Fruit fly (Drosophila melanogaster) whole organism, embryonic: Measurements from ENCODE around the gene yellow-e3.
A peak's percentile ranks its signal among the peaks of the same experiment; 100 is the strongest.

Source experiments
- Bdp1 ChIP-seq: fragments of 200-800 bp; sonication (Bioruptor generic); optimal IDR thresholded peaks from 3 replicates; lab custom pipeline; 2016; ENCODE audit warnings: missing biosample characterization, missing genetic modification characterization
- Bteb2 ChIP-seq: fragments of 200-800 bp; sonication (Bioruptor generic); optimal IDR thresholded peaks from 2 replicates; lab custom pipeline; 2016; ENCODE audit warnings: missing biosample characterization, missing genetic modification characterization
- CG10147 ChIP-seq: fragments of 200-800 bp; sonication (Bioruptor generic); optimal IDR thresholded peaks from 2 replicates; lab custom pipeline; 2019; ENCODE audit warnings: missing biosample characterization, mild to moderate bottlenecking, missing genetic modification characterization, moderate library complexity
- CG11504 ChIP-seq: fragments of 200-800 bp; sonication (Bioruptor generic); optimal IDR thresholded peaks from 3 replicates; lab custom pipeline; 2019; ENCODE audit warnings: missing biosample characterization, mild to moderate bottlenecking, missing genetic modification characterization, moderate library complexity
- CG11695 ChIP-seq: fragments of 200-800 bp; sonication (Bioruptor generic); IDR thresholded peaks from 3 replicates; pipeline ENCODE4 v1.3.6; 2022; ENCODE audit warnings: missing biosample characterization, missing genetic modification characterization
- CG12236 ChIP-seq: fragments of 200-800 bp; sonication (Bioruptor generic); optimal IDR thresholded peaks from 2 replicates; lab custom pipeline; 2016; ENCODE audit warnings: missing biosample characterization, missing genetic modification characterization
- CG12942 ChIP-seq: fragments of 200-800 bp; sonication (Bioruptor generic); optimal IDR thresholded peaks from 3 replicates; lab custom pipeline; 2016; ENCODE audit warnings: missing biosample characterization, missing genetic modification characterization
- CG14014 ChIP-seq: fragments of 200-800 bp; sonication (Bioruptor generic); IDR thresholded peaks from 2 replicates; pipeline ENCODE4 v1.3.6; 2022; ENCODE audit warnings: missing biosample characterization, missing genetic modification characterization
- CG15696 ChIP-seq: fragments of 200-800 bp; sonication (Bioruptor generic); optimal IDR thresholded peaks from 2 replicates; lab custom pipeline; 2019; ENCODE audit warnings: missing biosample characterization, mild to moderate bottlenecking, missing genetic modification characterization, moderate library complexity
- CG17385 ChIP-seq: fragments of 200-800 bp; sonication (Bioruptor generic); optimal IDR thresholded peaks from 3 replicates; lab custom pipeline; 2018; ENCODE audit warnings: missing biosample characterization, mild to moderate bottlenecking, missing genetic modification characterization
- CG17829 ChIP-seq: fragments of 200-800 bp; optimal IDR thresholded peaks from 2 replicates; lab custom pipeline; 2019; ENCODE audit warnings: missing biosample characterization, mild to moderate bottlenecking, missing genetic modification characterization, moderate library complexity
- CG2202 ChIP-seq: fragments of 200-800 bp; sonication (Bioruptor generic); optimal IDR thresholded peaks from 2 replicates; lab custom pipeline; 2018; ENCODE audit warnings: missing biosample characterization, mild to moderate bottlenecking, missing genetic modification characterization
- CG30403 ChIP-seq: fragments of 200-800 bp; sonication (Bioruptor generic); optimal IDR thresholded peaks from 3 replicates; lab custom pipeline; 2016; ENCODE audit warnings: missing biosample characterization, missing genetic modification characterization
- CG31388 ChIP-seq: fragments of 200-800 bp; sonication (Bioruptor generic); optimal IDR thresholded peaks from 2 replicates; lab custom pipeline; 2016; ENCODE audit warnings: missing biosample characterization, missing genetic modification characterization
- CG32767 ChIP-seq: fragments of 200-800 bp; sonication (Bioruptor generic); IDR thresholded peaks from 2 replicates; pipeline ENCODE4 v1.3.6; 2022; ENCODE audit warnings: missing biosample characterization, missing genetic modification characterization
- CG9727 ChIP-seq: fragments of 200-800 bp; sonication (Bioruptor generic); optimal IDR thresholded peaks from 3 replicates; lab custom pipeline; 2017; ENCODE audit warnings: missing biosample characterization, mild to moderate bottlenecking, missing genetic modification characterization
- CoRest ChIP-seq: fragments of 200-800 bp; sonication (Bioruptor generic); optimal IDR thresholded peaks from 3 replicates; lab custom pipeline; 2018; ENCODE audit warnings: missing biosample characterization, mild to moderate bottlenecking, missing genetic modification characterization, moderate library complexity
- Eip74EF ChIP-seq, 2 experiments: fragments of 200-800 bp in 1 of 2; fragments of >200 bp in 1 of 2; sonication (Bioruptor generic) in 1 of 2; optimal IDR thresholded peaks; 2 replicates each; lab custom pipeline; 2017 to 2019; ENCODE audit warnings: missing biosample characterization in 2 of 2, missing genetic modification characterization in 2 of 2, mild to moderate bottlenecking in 1 of 2, moderate library complexity in 1 of 2
- H2.0 ChIP-seq: fragments of 200-800 bp; sonication (Bioruptor generic); IDR thresholded peaks from 2 replicates; pipeline ENCODE4 v1.3.6; 2022; ENCODE audit warnings: missing biosample characterization, missing genetic modification characterization
- Hr3 ChIP-seq: fragments of 200-800 bp; sonication (Bioruptor generic); optimal IDR thresholded peaks from 3 replicates; lab custom pipeline; 2016; ENCODE audit warnings: missing biosample characterization, missing genetic modification characterization
- Meics ChIP-seq: fragments of 200-800 bp; sonication (Bioruptor generic); optimal IDR thresholded peaks from 2 replicates; lab custom pipeline; 2017; ENCODE audit warnings: missing biosample characterization, mild to moderate bottlenecking, missing genetic modification characterization
- NC2α ChIP-seq: fragments of 200-800 bp; sonication (Bioruptor generic); optimal IDR thresholded peaks from 2 replicates; lab custom pipeline; 2016; ENCODE audit warnings: missing biosample characterization, missing genetic modification characterization
- NK7.1 ChIP-seq: fragments of 200-800 bp; sonication (Bioruptor generic); optimal IDR thresholded peaks from 3 replicates; lab custom pipeline; 2016; ENCODE audit warnings: missing biosample characterization, missing genetic modification characterization
- Neu2 ChIP-seq: fragments of 200-800 bp; sonication (Bioruptor generic); optimal IDR thresholded peaks from 3 replicates; lab custom pipeline; 2016; ENCODE audit warnings: missing biosample characterization, missing genetic modification characterization, borderline replicate concordance
- Nf-YB ChIP-seq: fragments of 200-800 bp; sonication (Bioruptor generic); optimal IDR thresholded peaks from 3 replicates; lab custom pipeline; 2019; ENCODE audit warnings: missing biosample characterization, mild to moderate bottlenecking, missing genetic modification characterization, moderate library complexity
- Sox100B ChIP-seq: fragments of 200-800 bp; sonication (Bioruptor generic); optimal IDR thresholded peaks from 3 replicates; lab custom pipeline; 2018; ENCODE audit warnings: missing biosample characterization, mild to moderate bottlenecking, missing genetic modification characterization
- Sry-β ChIP-seq: fragments of 200-800 bp; sonication (Bioruptor generic); optimal IDR thresholded peaks from 2 replicates; lab custom pipeline; 2018; ENCODE audit warnings: missing biosample characterization, mild to moderate bottlenecking, missing genetic modification characterization, moderate library complexity
- Ssrp ChIP-seq: fragments of 200-800 bp; sonication (Bioruptor generic); optimal IDR thresholded peaks from 2 replicates; lab custom pipeline; 2018; ENCODE audit warnings: missing biosample characterization, mild to moderate bottlenecking, missing genetic modification characterization, moderate library complexity
- br ChIP-seq: fragments of >200 bp; optimal IDR thresholded peaks from 2 replicates; lab custom pipeline; 2017
- crol ChIP-seq: fragments of 200-800 bp; sonication (Bioruptor generic); IDR thresholded peaks from 2 replicates; pipeline ENCODE4 v1.3.6; 2022; ENCODE audit warnings: missing biosample characterization, missing genetic modification characterization
- crp ChIP-seq, 2 experiments: fragments of 200-800 bp; sonication (Bioruptor generic); optimal IDR thresholded peaks; 2 replicates in 1 of 2; 3 replicates in 1 of 2; lab custom pipeline; 2017; ENCODE audit warnings: missing biosample characterization in 2 of 2, missing genetic modification characterization in 2 of 2, mild to moderate bottlenecking in 1 of 2, moderate library complexity in 1 of 2
- cwo ChIP-seq: fragments of 200-800 bp; sonication (Bioruptor generic); optimal IDR thresholded peaks from 3 replicates; lab custom pipeline; 2017; ENCODE audit warnings: missing biosample characterization, missing genetic modification characterization, mild to moderate bottlenecking, moderate library complexity, missing genetic modification reagents
- ewg ChIP-seq: fragments of 200-800 bp; sonication (Bioruptor generic); optimal IDR thresholded peaks from 3 replicates; lab custom pipeline; 2017; ENCODE audit warnings: mild to moderate bottlenecking, missing biosample characterization, missing genetic modification reagents, missing genetic modification characterization
- gsb-n ChIP-seq: fragments of 200-800 bp; sonication (Bioruptor generic); optimal IDR thresholded peaks from 3 replicates; lab custom pipeline; 2018; ENCODE audit warnings: missing biosample characterization, mild to moderate bottlenecking, missing genetic modification characterization
- ind ChIP-seq: fragments of 200-800 bp; sonication (Bioruptor generic); optimal IDR thresholded peaks from 3 replicates; lab custom pipeline; 2016; ENCODE audit warnings: missing biosample characterization, missing genetic modification characterization
- jigr1 ChIP-seq: fragments of 200-800 bp; sonication (Bioruptor generic); IDR thresholded peaks from 3 replicates; pipeline ENCODE4 v1.3.6; 2022; ENCODE audit warnings: missing biosample characterization, missing genetic modification characterization
- lola ChIP-seq, 3 experiments: fragments of >200 bp in 2 of 3; fragments of 200-800 bp in 1 of 3; sonication (Bioruptor generic) in 1 of 3; optimal IDR thresholded peaks; 2 replicates each; lab custom pipeline; 2017 to 2019; ENCODE audit warnings: missing biosample characterization in 3 of 3, missing genetic modification characterization in 3 of 3, mild to moderate bottlenecking in 1 of 3, moderate library complexity in 1 of 3
- mam ChIP-seq: fragments of 200-800 bp; sonication (Bioruptor generic); optimal IDR thresholded peaks from 3 replicates; lab custom pipeline; 2016; ENCODE audit warnings: missing biosample characterization, missing genetic modification characterization
- nau ChIP-seq: fragments of 200-800 bp; sonication (Bioruptor generic); optimal IDR thresholded peaks from 3 replicates; lab custom pipeline; 2017; ENCODE audit warnings: missing biosample characterization, mild to moderate bottlenecking, missing genetic modification characterization, missing genetic modification reagents
- onecut ChIP-seq: fragments of 200-800 bp; sonication (Bioruptor generic); IDR thresholded peaks from 2 replicates; pipeline ENCODE4 v1.3.6; 2022; ENCODE audit warnings: missing biosample characterization, missing genetic modification characterization
- phol ChIP-seq: fragments of 200-800 bp; sonication (Bioruptor generic); optimal IDR thresholded peaks from 3 replicates; lab custom pipeline; 2018; ENCODE audit warnings: missing biosample characterization, mild to moderate bottlenecking, missing genetic modification characterization, moderate library complexity
- pum ChIP-seq: fragments of 200-800 bp; sonication (Bioruptor generic); optimal IDR thresholded peaks from 2 replicates; lab custom pipeline; 2016; ENCODE audit warnings: missing biosample characterization, missing genetic modification characterization
- ro ChIP-seq: fragments of 200-800 bp; sonication (Bioruptor generic); IDR thresholded peaks from 2 replicates; pipeline ENCODE4 v1.3.6; 2022; ENCODE audit warnings: missing biosample characterization, missing genetic modification characterization
- row ChIP-seq: fragments of 200-800 bp; sonication (Bioruptor generic); IDR thresholded peaks from 3 replicates; pipeline ENCODE4 v1.3.6; 2022; ENCODE audit warnings: missing biosample characterization, missing genetic modification characterization
- sisA ChIP-seq: fragments of 200-800 bp; sonication (Bioruptor generic); IDR thresholded peaks from 2 replicates; pipeline ENCODE4 v1.3.6; 2022; ENCODE audit warnings: missing biosample characterization, missing genetic modification characterization
- tin ChIP-seq: fragments of 200-800 bp; sonication (Bioruptor generic); optimal IDR thresholded peaks from 3 replicates; lab custom pipeline; 2016; ENCODE audit warnings: missing biosample characterization, missing genetic modification characterization
- twi ChIP-seq: fragments of 200-800 bp; optimal IDR thresholded peaks from 2 replicates; lab custom pipeline; 2019; ENCODE audit warnings: missing biosample characterization, mild to moderate bottlenecking, missing genetic modification characterization, moderate library complexity
- vfl ChIP-seq: fragments of 200-800 bp; sonication (Bioruptor generic); optimal IDR thresholded peaks from 2 replicates; lab custom pipeline; 2016; ENCODE audit warnings: missing biosample characterization, missing genetic modification characterization
- wor ChIP-seq: fragments of 200-800 bp; sonication (Bioruptor generic); IDR thresholded peaks from 2 replicates; pipeline ENCODE4 v1.3.6; 2022; ENCODE audit warnings: missing biosample characterization, missing genetic modification characterization
- zen2 ChIP-seq: fragments of 200-800 bp; sonication (Bioruptor generic); IDR thresholded peaks from 3 replicates; pipeline ENCODE4 v1.3.6; 2022; ENCODE audit warnings: missing biosample characterization, missing genetic modification characterization; ENCODE audit not compliant: partially characterized antibody

The yellow-e3 gene

dm6 chr3R:13452851-13453255 is 48.2 kb upstream of the yellow-e3 start (continued):
- TF ChIP-seq zen2 (GFP tag; lab: Robert Waterston, UW) (no peak), CG11504 (tag; lab: Kevin White, UChicago) (peak; percentile 90), CG14014 (peak; percentile 59), br (lab: Kevin White, UChicago) (no peak), Neu2 (GFP tag; lab: Kevin White, UChicago) (no peak), vfl (GFP tag; lab: Kevin White, UChicago) (peak; percentile 58), CG31388 (GFP tag; lab: Kevin White, UChicago) (peak; percentile 20), cwo (GFP tag; lab: Kevin White, UChicago) (peak; percentile 57), onecut (GFP tag; lab: Robert Waterston, UW) (peak; percentile 54), CG17385 (GFP tag; lab: Kevin White, UChicago) (peak; percentile 74), CG15696 (tag; lab: Kevin White, UChicago) (peak; percentile 52), CG17829 (peak; percentile 83), CG30403 (peak; percentile 91), NC2α (peak; percentile 17), row (GFP tag; lab: Robert Waterston, UW) (peak; percentile 73), ro (GFP tag; lab: Robert Waterston, UW) (no peak), nau (GFP tag; lab: Kevin White, UChicago) (peak; percentile 69), Bteb2 (peak; percentile 21), NK7.1 (GFP tag; lab: Kevin White, UChicago) (peak; percentile 35), Eip74EF (GFP tag; optimal IDR thresholded peaks at IDR 0.05; lab: Kevin White, UChicago) (peak in 1 of 2 experiments; percentile 73), Ssrp (tag; lab: Kevin White, UChicago) (peak; percentile 78), Meics (GFP tag; lab: Kevin White, UChicago) (peak; percentile 86), pum (GFP tag; lab: Kevin White, UChicago) (peak; percentile 45), sisA (GFP tag; lab: Robert Waterston, UW) (peak; percentile 55), CG12942 (GFP tag; lab: Kevin White, UChicago) (peak; percentile 62), phol (tag; lab: Kevin White, UChicago) (peak; percentile 90), tin (peak; percentile 68), H2.0 (peak; percentile 51; the same call in 1 of the 2 replicates), CG32767 (0 out of 2 replicates have a peak, but pooled peaks have one; percentile 43), Hr3 (peak; percentile 73), crol (GFP tag; lab: Robert Waterston, UW) (no peak), Bdp1 (peak; percentile 18), CG2202 (tag; lab: Kevin White, UChicago) (peak; percentile 55), twi (peak; percentile 57), CG9727 (GFP tag; lab: Kevin White, UChicago) (peak; percentile 88), CG10147 (GFP tag; lab: Kevin White, UChicago) (peak; percentile 88), Sox100B (GFP tag; lab: Kevin White, UChicago) (peak; percentile 87), gsb-n (tag; lab: Kevin White, UChicago) (peak; percentile 68), Nf-YB (peak; percentile 66), mam (GFP tag; lab: Kevin White, UChicago) (peak; percentile 68), CG12236 (peak; percentile 42), Sry-β (GFP tag; lab: Kevin White, UChicago) (peak; percentile 4), wor (no peak), lola (GFP tag; optimal IDR thresholded peaks at IDR 0.05; lab: Kevin White, UChicago) (peak in 1 of 3 experiments; percentile 86), crp (GFP tag; optimal IDR thresholded peaks at IDR 0.05; lab: Kevin White, UChicago) (peak in 1 of 2 experiments; percentile 39), ind (GFP tag; lab: Kevin White, UChicago) (peak; percentile 75), jigr1 (GFP tag; lab: Robert Waterston, UW) (peak; percentile 56; the same call in 1 of the 3 replicates), CG11695 (GFP tag; lab: Robert Waterston, UW) (peak; percentile 66), CoRest (peak; percentile 92), ewg (GFP tag; lab: Kevin White, UChicago) (peak; percentile 60)
